Worm (Caenorhabditis elegans): ENCODE results near the gene clec-82.

clec-82 gene

DNA sequence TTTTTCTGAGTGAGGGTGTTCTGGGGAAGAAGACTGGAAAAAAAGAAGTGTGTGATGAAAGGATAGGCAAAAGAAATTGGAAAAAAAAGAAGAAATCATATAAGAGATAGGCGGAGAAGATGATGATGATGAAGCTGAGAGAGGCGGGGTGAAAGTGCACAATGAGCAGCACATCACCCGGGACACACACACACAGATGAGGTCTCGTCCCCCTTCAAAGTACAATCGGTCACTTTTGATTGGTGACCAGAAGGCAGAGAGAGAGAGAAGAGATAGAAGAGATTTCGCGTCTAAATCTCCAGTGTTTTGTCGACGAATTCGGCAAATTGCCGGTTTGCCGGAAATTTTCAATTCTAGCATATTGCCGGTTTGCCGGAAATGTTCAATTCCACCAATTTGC is 49.8 kb downstream of the clec-82 start:
- no peak for TF ChIP-seq T23F11.4 (GFP tag; optimal IDR thresholded peaks at IDR 0.05)
- TF ChIP-seq unc-3 (GFP tag; conservative IDR thresholded peaks at IDR 0.05): no peak
- TF ChIP-seq unc-3 (tag; optimal IDR thresholded peaks at IDR 0.05): no peak
- TF ChIP-seq ceh-6 (GFP tag; optimal IDR thresholded peaks at IDR 0.05): no peak
- TF ChIP-seq unc-55 (GFP tag; optimal IDR thresholded peaks at IDR 0.05): peak; percentile 20
- TF ChIP-seq ceh-9 (tag; optimal IDR thresholded peaks at IDR 0.05): no peak

DNA sequence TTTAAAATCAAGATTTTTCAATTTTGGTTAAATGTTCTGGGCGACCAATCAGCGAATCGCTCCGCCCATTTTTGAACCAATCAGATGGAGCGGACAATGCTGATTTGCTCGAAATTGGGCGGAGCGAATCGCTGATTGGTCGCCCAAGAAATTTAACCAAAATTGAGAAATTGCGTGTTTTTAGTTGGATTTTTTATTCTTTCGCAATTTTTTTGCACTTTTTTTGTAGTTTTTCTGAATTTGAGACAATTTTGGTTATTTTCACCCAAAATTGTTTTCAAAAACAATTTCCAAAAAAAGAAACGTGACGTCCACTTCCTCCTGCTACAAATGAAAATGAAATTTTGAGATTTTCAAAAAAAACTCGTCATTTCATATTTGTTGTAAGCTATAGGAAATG is 51.2 kb downstream of the clec-82 start, which contains the start of gene dml-1:
TSS of gene dml-1 (plus strand) at position 301 of the 400 bp plus-strand sequence.
- TF ChIP-seq ztf-16 (tag; optimal IDR thresholded peaks at IDR 0.05) (no peak), lin-11 (tag; optimal IDR thresholded peaks at IDR 0.05) (no peak), nfya-1 (tag; optimal IDR thresholded peaks at IDR 0.05) (peak; percentile 64)

DNA sequence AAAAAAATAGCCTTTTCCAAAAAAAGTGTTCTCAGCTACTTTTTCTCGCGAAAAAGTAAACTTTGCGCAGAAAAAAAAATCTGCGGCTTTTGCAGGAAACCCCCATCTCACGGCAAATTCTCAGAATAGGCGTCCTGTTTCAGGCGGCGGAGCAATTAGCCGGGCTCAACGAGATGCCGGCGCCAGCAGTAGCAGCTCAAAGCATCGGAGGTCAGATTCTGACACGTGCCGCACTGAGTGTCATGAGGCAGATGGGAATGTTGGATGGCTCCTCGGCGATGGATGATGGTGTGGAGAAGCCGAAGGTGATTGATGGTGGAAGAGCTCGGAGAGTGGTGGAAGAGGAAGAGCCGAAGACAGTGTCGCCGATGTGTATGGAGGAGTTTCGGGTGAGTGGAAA is 51.8 kb downstream of the clec-82 start:
- TF ChIP-seq ceh-48 (tag; optimal IDR thresholded peaks at IDR 0.05) (no peak), pax-1 (tag; optimal IDR thresholded peaks at IDR 0.05) (no peak), mec-3 (tag; optimal IDR thresholded peaks at IDR 0.05; ENCODE audit: borderline replicate concordance) (peak; percentile 13)

All from whole organism, late embryonic.